Fruit fly (Drosophila melanogaster) whole organism, embryonic: ENCODE results near the gene CG33490.

Experiments used
- Adf1 ChIP-seq: fragments of 200-800 bp; sonication (Bioruptor generic); IDR thresholded peaks from 2 replicates; pipeline ENCODE4 v1.3.6; 2022; ENCODE audit warnings: missing biosample characterization, missing genetic modification characterization
- C15 ChIP-seq: fragments of 200-800 bp; sonication (Bioruptor generic); IDR thresholded peaks from 3 replicates; pipeline ENCODE4 v1.3.6; 2022; ENCODE audit warnings: missing biosample characterization, missing genetic modification characterization
- CG12299 ChIP-seq: fragments of 200-800 bp; sonication (Bioruptor generic); optimal IDR thresholded peaks from 2 replicates; lab custom pipeline; 2018; ENCODE audit warnings: missing biosample characterization, mild to moderate bottlenecking, missing genetic modification characterization
- CG13287 ChIP-seq: fragments of 200-800 bp; sonication (Bioruptor generic); IDR thresholded peaks from 2 replicates; pipeline ENCODE4 v1.3.6; 2022; ENCODE audit warnings: missing biosample characterization, missing genetic modification characterization; ENCODE audit not compliant: partially characterized antibody
- CG13424 ChIP-seq: fragments of 200-800 bp; sonication (Bioruptor generic); optimal IDR thresholded peaks from 2 replicates; lab custom pipeline; 2019; ENCODE audit warnings: missing biosample characterization, mild to moderate bottlenecking, missing genetic modification characterization, moderate library complexity
- CG14014 ChIP-seq: fragments of 200-800 bp; sonication (Bioruptor generic); IDR thresholded peaks from 2 replicates; pipeline ENCODE4 v1.3.6; 2022; ENCODE audit warnings: missing biosample characterization, missing genetic modification characterization
- CG14965 ChIP-seq: fragments of 200-800 bp; sonication (Bioruptor generic); optimal IDR thresholded peaks from 2 replicates; lab custom pipeline; 2016; ENCODE audit warnings: missing biosample characterization, missing genetic modification characterization, borderline replicate concordance
- CG15479 ChIP-seq: fragments of 200-800 bp; sonication (Bioruptor generic); optimal IDR thresholded peaks from 3 replicates; lab custom pipeline; 2019; ENCODE audit warnings: missing biosample characterization, mild to moderate bottlenecking, missing genetic modification characterization, moderate library complexity
- CG1647 ChIP-seq: fragments of 200-800 bp; sonication (Bioruptor generic); optimal IDR thresholded peaks from 3 replicates; lab custom pipeline; 2016; ENCODE audit warnings: missing biosample characterization, missing genetic modification characterization
- CG16863 ChIP-seq: fragments of 200-800 bp; sonication (Bioruptor generic); optimal IDR thresholded peaks from 3 replicates; lab custom pipeline; 2016; ENCODE audit warnings: missing biosample characterization, missing genetic modification characterization
- CG17361 ChIP-seq: fragments of 200-800 bp; sonication (Bioruptor generic); IDR thresholded peaks from 3 replicates; pipeline ENCODE4 v1.3.6; 2022; ENCODE audit warnings: missing biosample characterization, missing genetic modification characterization
- CG2678 ChIP-seq: fragments of 200-800 bp; sonication (Bioruptor generic); optimal IDR thresholded peaks from 3 replicates; lab custom pipeline; 2019; ENCODE audit warnings: missing biosample characterization, mild to moderate bottlenecking, missing genetic modification characterization, moderate library complexity
- CG2889 ChIP-seq: fragments of 200-800 bp; sonication (Bioruptor generic); IDR thresholded peaks from 3 replicates; pipeline ENCODE4 v1.3.6; 2022; ENCODE audit warnings: missing biosample characterization, missing genetic modification characterization
- CG31388 ChIP-seq: fragments of 200-800 bp; sonication (Bioruptor generic); optimal IDR thresholded peaks from 2 replicates; lab custom pipeline; 2016; ENCODE audit warnings: missing biosample characterization, missing genetic modification characterization
- CG32532 ChIP-seq: fragments of 200-800 bp; sonication (Bioruptor generic); IDR thresholded peaks from 2 replicates; pipeline ENCODE4 v1.3.6; 2022; ENCODE audit warnings: missing biosample characterization, missing genetic modification characterization
- CG4854 ChIP-seq: fragments of 200-800 bp; sonication (Bioruptor generic); optimal IDR thresholded peaks from 2 replicates; lab custom pipeline; 2016; ENCODE audit warnings: missing biosample characterization, missing genetic modification characterization, inconsistent platforms
- CG7357 ChIP-seq: fragments of 200-800 bp; sonication (Bioruptor generic); IDR thresholded peaks from 3 replicates; pipeline ENCODE4 v1.3.6; 2022; ENCODE audit warnings: missing biosample characterization, missing genetic modification characterization
- CG7839 ChIP-seq: fragments of 200-800 bp; sonication (Bioruptor generic); optimal IDR thresholded peaks from 3 replicates; lab custom pipeline; 2018; ENCODE audit warnings: missing biosample characterization, mild to moderate bottlenecking, missing genetic modification characterization, moderate library complexity
- CG7963 ChIP-seq: fragments of 200-800 bp; sonication (Bioruptor generic); IDR thresholded peaks from 3 replicates; pipeline ENCODE4 v1.3.6; 2022; ENCODE audit warnings: missing biosample characterization, missing genetic modification characterization; ENCODE audit not compliant: partially characterized antibody
- CG9932 ChIP-seq: fragments of 200-800 bp; sonication (Bioruptor generic); IDR thresholded peaks from 2 replicates; pipeline ENCODE4 v1.3.6; 2022; ENCODE audit warnings: missing biosample characterization, missing genetic modification characterization
- CrebB ChIP-seq: fragments of 200-800 bp; sonication (Bioruptor generic); optimal IDR thresholded peaks from 3 replicates; lab custom pipeline; 2018; ENCODE audit warnings: missing biosample characterization, mild to moderate bottlenecking, missing genetic modification characterization
- Dad ChIP-seq: fragments of 200-800 bp; sonication (Bioruptor generic); optimal IDR thresholded peaks from 3 replicates; lab custom pipeline; 2016; ENCODE audit warnings: missing biosample characterization, missing genetic modification characterization
- E2f1 ChIP-seq: fragments of 200-800 bp; sonication (Bioruptor generic); IDR thresholded peaks from 2 replicates; pipeline ENCODE4 v1.3.6; 2022; ENCODE audit warnings: missing biosample characterization, missing genetic modification characterization
- Oaz ChIP-seq: fragments of 200-800 bp; sonication (Bioruptor generic); IDR thresholded peaks from 2 replicates; pipeline ENCODE4 v1.3.6; 2022; ENCODE audit warnings: missing biosample characterization, missing genetic modification characterization
- Optix ChIP-seq: fragments of 200-800 bp; sonication (Bioruptor generic); IDR thresholded peaks from 3 replicates; pipeline ENCODE4 v1.3.6; 2022; ENCODE audit warnings: missing biosample characterization, missing genetic modification characterization
- Pdp1 ChIP-seq, 2 experiments: fragments of 200-800 bp; sonication (Bioruptor generic); optimal IDR thresholded peaks; 3 replicates each; lab custom pipeline; 2016; ENCODE audit warnings: missing biosample characterization in 2 of 2, missing genetic modification characterization in 2 of 2, mild to moderate bottlenecking in 1 of 2, moderate library complexity in 1 of 2
- Rfx ChIP-seq: fragments of 200-800 bp; sonication (Bioruptor generic); IDR thresholded peaks from 2 replicates; pipeline ENCODE4 v1.3.6; 2022; ENCODE audit warnings: missing biosample characterization, missing genetic modification characterization
- al ChIP-seq: fragments of 200-800 bp; sonication (Bioruptor generic); IDR thresholded peaks from 2 replicates; pipeline ENCODE4 v1.3.6; 2022; ENCODE audit warnings: missing biosample characterization, missing genetic modification characterization
- az2 ChIP-seq: fragments of 200-800 bp; sonication (Bioruptor generic); optimal IDR thresholded peaks from 3 replicates; lab custom pipeline; 2016; ENCODE audit warnings: missing biosample characterization, missing genetic modification characterization
- bbx ChIP-seq: fragments of 200-800 bp; sonication (Bioruptor generic); IDR thresholded peaks from 2 replicates; pipeline ENCODE4 v1.3.6; 2022; ENCODE audit warnings: missing biosample characterization, missing genetic modification characterization; ENCODE audit not compliant: partially characterized antibody
- bigmax ChIP-seq: fragments of 200-800 bp; sonication (Bioruptor generic); optimal IDR thresholded peaks from 2 replicates; lab custom pipeline; 2018; ENCODE audit warnings: missing biosample characterization, mild to moderate bottlenecking, missing genetic modification characterization
- cwo ChIP-seq: fragments of 200-800 bp; sonication (Bioruptor generic); optimal IDR thresholded peaks from 3 replicates; lab custom pipeline; 2017; ENCODE audit warnings: missing biosample characterization, missing genetic modification characterization, mild to moderate bottlenecking, moderate library complexity, missing genetic modification reagents
- dmrt99B ChIP-seq: fragments of 200-800 bp; sonication (Bioruptor generic); optimal IDR thresholded peaks from 2 replicates; lab custom pipeline; 2018; ENCODE audit warnings: missing biosample characterization, mild to moderate bottlenecking, missing genetic modification characterization, moderate library complexity
- dpn ChIP-seq, 2 experiments: fragments of 200-800 bp; sonication (Bioruptor generic); optimal IDR thresholded peaks; 3 replicates each; lab custom pipeline; 2016; ENCODE audit warnings: missing biosample characterization in 2 of 2, missing genetic modification characterization in 2 of 2
- fd3F ChIP-seq: fragments of 200-800 bp; sonication (Bioruptor generic); optimal IDR thresholded peaks from 2 replicates; lab custom pipeline; 2018; ENCODE audit warnings: missing biosample characterization, mild to moderate bottlenecking, missing genetic modification characterization, moderate library complexity
- ftz-f1 ChIP-seq: fragments of 200-800 bp; sonication (Bioruptor generic); optimal IDR thresholded peaks from 2 replicates; lab custom pipeline; 2016; ENCODE audit warnings: missing biosample characterization, missing genetic modification characterization
- gfzf ChIP-seq: fragments of 200-800 bp; sonication (Bioruptor generic); optimal IDR thresholded peaks from 2 replicates; lab custom pipeline; 2016; ENCODE audit warnings: missing biosample characterization, mild to moderate bottlenecking, missing genetic modification characterization, moderate library complexity
- hkb ChIP-seq, 2 experiments: fragments of 200-800 bp in 1 of 2; fragments of >200 bp in 1 of 2; sonication (Bioruptor generic) in 1 of 2; IDR thresholded peaks in 1 of 2; optimal IDR thresholded peaks in 1 of 2; 2 replicates each; pipeline versions ENCODE4 v1.3.6 to Lab custom; 2017 to 2022; ENCODE audit warnings: missing biosample characterization in 1 of 2, missing genetic modification characterization in 1 of 2
- ind ChIP-seq: fragments of 200-800 bp; sonication (Bioruptor generic); optimal IDR thresholded peaks from 3 replicates; lab custom pipeline; 2016; ENCODE audit warnings: missing biosample characterization, missing genetic modification characterization
- jing ChIP-seq: fragments of 200-800 bp; sonication (Bioruptor generic); optimal IDR thresholded peaks from 2 replicates; lab custom pipeline; 2018; ENCODE audit warnings: missing biosample characterization, mild to moderate bottlenecking, missing genetic modification characterization
- p53 ChIP-seq: fragments of 200-800 bp; sonication (Bioruptor generic); optimal IDR thresholded peaks from 2 replicates; lab custom pipeline; 2016; ENCODE audit warnings: missing biosample characterization, missing genetic modification characterization
- ranshi ChIP-seq: fragments of 200-800 bp; sonication (Bioruptor generic); IDR thresholded peaks from 2 replicates; pipeline ENCODE4 v1.3.6; 2022; ENCODE audit warnings: missing biosample characterization, missing genetic modification characterization
- rib ChIP-seq: fragments of 200-800 bp; sonication (Bioruptor generic); IDR thresholded peaks from 2 replicates; pipeline ENCODE4 v1.3.6; 2022; ENCODE audit warnings: missing biosample characterization, missing genetic modification characterization
- unc-4 ChIP-seq: fragments of 200-800 bp; sonication (Bioruptor generic); IDR thresholded peaks from 2 replicates; pipeline ENCODE4 v1.3.6; 2022; ENCODE audit warnings: missing biosample characterization, missing genetic modification characterization; ENCODE audit not compliant: partially characterized antibody
- vvl ChIP-seq: fragments of 200-800 bp; sonication (Bioruptor generic); IDR thresholded peaks from 2 replicates; pipeline ENCODE4 v1.3.6; 2022; ENCODE audit warnings: missing biosample characterization, missing genetic modification characterization

Gene CG33490

dm6 chr3L:11536132-11536531, 38.3 kb downstream of the CG33490 start (continued):
- TF ChIP-seq Optix (GFP tag; lab: Robert Waterston, UW) (no peak), CG12299 (tag; lab: Kevin White, UChicago) (no peak), E2f1 (GFP tag; lab: Robert Waterston, UW) (no peak), CG7839 (tag; lab: Kevin White, UChicago) (peak; percentile 12), CG31388 (GFP tag; lab: Kevin White, UChicago) (no peak), CrebB (tag; lab: Kevin White, UChicago) (no peak), Pdp1 (GFP tag; optimal IDR thresholded peaks at IDR 0.05; lab: Kevin White, UChicago) (peak in 1 of 2 experiments; percentile 0), fd3F (GFP tag; lab: Kevin White, UChicago) (no peak), jing (GFP tag; lab: Kevin White, UChicago) (no peak), CG4854 (GFP tag; lab: Kevin White, UChicago) (no peak)

- 0 out of 3 replicates have a peak, but pooled peaks have one; percentile 20 for TF ChIP-seq CG17361 (GFP tag; lab: Robert Waterston, UW)
- peak; percentile 27; the same call in 1 of the 2 replicates for TF ChIP-seq unc-4 (GFP tag; lab: Robert Waterston, UW)
- TF ChIP-seq CG1647 (GFP tag; lab: Kevin White, UChicago), result no peak
- no peak for TF ChIP-seq CG16863
- TF ChIP-seq bbx (GFP tag; lab: Robert Waterston, UW), result 0 out of 2 replicates have a peak, but pooled peaks have one; percentile 9
- peak; percentile 51; the same call in 1 of the 2 replicates for TF ChIP-seq Rfx (GFP tag; lab: Robert Waterston, UW)
- TF ChIP-seq CG9932, result peak; percentile 53; the same call in 1 of the 2 replicates
- no peak for TF ChIP-seq CG7963
- TF ChIP-seq CG2889 (GFP tag; lab: Robert Waterston, UW), result no peak
- peak; percentile 44 for TF ChIP-seq vvl
- peak; percentile 21 for TF ChIP-seq az2 (GFP tag; lab: Kevin White, UChicago)
- TF ChIP-seq rib (GFP tag; lab: Robert Waterston, UW), result peak; percentile 25; the same call in 1 of the 2 replicates
- no peak for TF ChIP-seq hkb (optimal IDR thresholded peaks at IDR 0.05; lab: Kevin White, UChicago)
- peak; percentile 10; the same call in 1 of the 2 replicates for TF ChIP-seq hkb (GFP tag; IDR thresholded peaks at IDR 0.05; lab: Robert Waterston, UW)
- peak; percentile 47; the same call in 1 of the 2 replicates for TF ChIP-seq al (GFP tag; lab: Robert Waterston, UW)
- peak; percentile 28 for TF ChIP-seq dmrt99B (tag; lab: Kevin White, UChicago)
- TF ChIP-seq CG15479 (GFP tag; lab: Kevin White, UChicago), result no peak
- peak; percentile 32; the same call in 1 of the 2 replicates for TF ChIP-seq ranshi
- 0 out of 3 replicates have a peak, but pooled peaks have one; percentile 39 for TF ChIP-seq CG7357 (GFP tag; lab: Robert Waterston, UW)
- TF ChIP-seq CG14965 (GFP tag; lab: Kevin White, UChicago), result no peak
- peak; percentile 23 for TF ChIP-seq fd3F (GFP tag; lab: Kevin White, UChicago)
- TF ChIP-seq bigmax (GFP tag; lab: Kevin White, UChicago), result no peak
- peak; percentile 27 for TF ChIP-seq CG13424
- peak; percentile 53 for TF ChIP-seq ftz-f1 (GFP tag; lab: Kevin White, UChicago)
- TF ChIP-seq p53 (GFP tag; lab: Kevin White, UChicago), result no peak
- no peak for TF ChIP-seq C15
- no peak for TF ChIP-seq gfzf (GFP tag; lab: Kevin White, UChicago)
- TF ChIP-seq CG13287 (GFP tag; lab: Robert Waterston, UW), result peak; percentile 38; the same call in 1 of the 2 replicates
- TF ChIP-seq CG2678 (tag; lab: Kevin White, UChicago), result peak; percentile 60
- TF ChIP-seq ind (GFP tag; lab: Kevin White, UChicago), result peak; percentile 3
- peak; percentile 14; the same call in 1 of the 2 replicates for TF ChIP-seq CG14014 (GFP tag; lab: Robert Waterston, UW)
- TF ChIP-seq cwo (GFP tag; lab: Kevin White, UChicago), result no peak
- 0 out of 2 replicates have a peak, but pooled peaks have one; percentile 23 for TF ChIP-seq Oaz (GFP tag; lab: Robert Waterston, UW)
- TF ChIP-seq Adf1, result peak; percentile 85
- no peak for TF ChIP-seq Dad (GFP tag; lab: Kevin White, UChicago)
- peak; percentile 39 for TF ChIP-seq CG32532 (GFP tag; lab: Robert Waterston, UW)
- TF ChIP-seq dpn (GFP tag; optimal IDR thresholded peaks at IDR 0.05; lab: Kevin White, UChicago), result peak in 1 of 2 experiments; percentile 5
Measured at dm6 chr3L:11534391-11535246, 39.8 kb downstream of the CG33490 start.
